Worm (Caenorhabditis elegans) whole organism, dauer: ENCODE data around the gene fbxa-220.

Experiments used
- unc-62 ChIP-seq: sonication (generic microtip); optimal IDR thresholded peaks from 2 replicates; lab custom pipeline; 2017; ENCODE audit warnings: missing biosample characterization, missing genetic modification reagents, missing genetic modification characterization

fbxa-220 gene

ce11 chrIII:11487245-11487644 lies 3.3 kb upstream of the fbxa-220 start, which contains the start of gene popl-5:
popl-5 (minus strand) TSS chrIII:11487345.
- TF ChIP-seq unc-62, result no peak

- no peak for TF ChIP-seq unc-62
These were observed 2.6 kb downstream of the fbxa-220 start for ce11 chrIII:11481309-11481845.

ce11 chrIII:11478468-11479363 lies 5.3 kb downstream of the fbxa-220 start:
- TF ChIP-seq unc-62, result no peak

- no peak for TF ChIP-seq unc-62
These were observed 6.7 kb downstream of the fbxa-220 start for ce11 chrIII:11477307-11477706.

ce11 chrIII:11474674-11475306 lies 9.2 kb downstream of the fbxa-220 start:
- TF ChIP-seq unc-62, result no peak

ce11 chrIII:11472861-11473260 lies 11.1 kb downstream of the fbxa-220 start:
- TF ChIP-seq unc-62, result no peak

- no peak for TF ChIP-seq unc-62
These were observed 12.7 kb downstream of the fbxa-220 start for ce11 chrIII:11471336-11471735.

ce11 chrIII:11470311-11470858 lies 13.6 kb downstream of the fbxa-220 start, which contains the start of gene bed-2:
bed-2 (minus strand) TSS chrIII:11470808.
- TF ChIP-seq unc-62, result no peak

ce11 chrIII:11467631-11468481 lies 16.1 kb downstream of the fbxa-220 start:
- TF ChIP-seq unc-62, result no peak

- no peak for TF ChIP-seq unc-62
These were observed 17.4 kb downstream of the fbxa-220 start for ce11 chrIII:11466420-11467188.

- TF ChIP-seq unc-62, result no peak
These were observed 18.5 kb downstream of the fbxa-220 start for ce11 chrIII:11465394-11465948.

- no peak for TF ChIP-seq unc-62
These were observed 20.3 kb downstream of the fbxa-220 start for ce11 chrIII:11463726-11464125.

ce11 chrIII:11462332-11462731 lies 21.7 kb downstream of the fbxa-220 start:
- no peak for TF ChIP-seq unc-62

- no peak for TF ChIP-seq unc-62
These were observed 24.2 kb downstream of the fbxa-220 start for ce11 chrIII:11459802-11460201.

- TF ChIP-seq unc-62, result no peak
These were observed 24.9 kb downstream of the fbxa-220 start for ce11 chrIII:11459041-11459440.
